Fruit fly (Drosophila melanogaster): ENCODE data around the gene inaF-C.

The inaF-C gene

dm6 chrX:11694959-11695882 is 36.3 kb downstream of the inaF-C start, which contains the start of gene PhKgamma:
TSS of gene PhKgamma (plus strand) at chrX:11695137.
- TF ChIP-seq Mes4 (GFP tag; optimal IDR thresholded peaks at IDR 0.05) (no peak), wor (GFP tag; IDR thresholded peaks at IDR 0.05) (no peak), inv (GFP tag; IDR thresholded peaks at IDR 0.05; ENCODE audit: partially characterized antibody) (peak; percentile 90), zfh2 (GFP tag; optimal IDR thresholded peaks at IDR 0.05) (no peak), CG34376 (GFP tag; optimal IDR thresholded peaks at IDR 0.05) (peak; percentile 60), nau (GFP tag; optimal IDR thresholded peaks at IDR 0.05) (no peak), Hr78 (GFP tag; optimal IDR thresholded peaks at IDR 0.05) (peak in 1 of 2 experiments; percentile 12), CG10565 (GFP tag; optimal IDR thresholded peaks at IDR 0.05) (no peak), Atf6 (GFP tag; IDR thresholded peaks at IDR 0.05) (no peak), ERR (GFP tag; optimal IDR thresholded peaks at IDR 0.05) (peak; percentile 99), Elba2 (GFP tag; optimal IDR thresholded peaks at IDR 0.05) (no peak), grn (GFP tag; optimal IDR thresholded peaks at IDR 0.05) (peak; percentile 3), oc (tag; optimal IDR thresholded peaks at IDR 0.05) (peak; percentile 40), CG10543 (GFP tag; optimal IDR thresholded peaks at IDR 0.05) (peak; percentile 36), CG7271 (tag; optimal IDR thresholded peaks at IDR 0.05) (no peak), abd-A (tag; optimal IDR thresholded peaks at IDR 0.05) (no peak), Side (GFP tag; optimal IDR thresholded peaks at IDR 0.05) (peak; percentile 2), Oaz (GFP tag; IDR thresholded peaks at IDR 0.05) (no peak), hbn (GFP tag; IDR thresholded peaks at IDR 0.05; ENCODE audit: partially characterized antibody) (peak; percentile 86), B-H2 (GFP tag; optimal IDR thresholded peaks at IDR 0.05) (peak; percentile 60), CG4360 (GFP tag; IDR thresholded peaks at IDR 0.05) (peak; percentile 61), sens (GFP tag) (peak; percentile 80), maf-S (GFP tag; optimal IDR thresholded peaks at IDR 0.05) (no peak), CG9876 (GFP tag; optimal IDR thresholded peaks at IDR 0.05) (no peak), CG12299 (tag; optimal IDR thresholded peaks at IDR 0.05) (peak; percentile 43), cg (GFP tag; optimal IDR thresholded peaks at IDR 0.05) (peak; percentile 97), her (GFP tag; optimal IDR thresholded peaks at IDR 0.05) (peak; percentile 19), Dip3 (GFP tag; optimal IDR thresholded peaks at IDR 0.05) (peak; percentile 8), bsh (GFP tag; optimal IDR thresholded peaks at IDR 0.05) (peak; percentile 15 to 56), grau (tag; optimal IDR thresholded peaks at IDR 0.05) (peak; percentile 41), YL-1 (GFP tag; optimal IDR thresholded peaks at IDR 0.05) (peak; percentile 62), CG11560 (tag; IDR thresholded peaks at IDR 0.05) (peak; percentile 74; the same call in 2 of the 3 replicates), mam (GFP tag; optimal IDR thresholded peaks at IDR 0.05) (peak; percentile 43), lbe (GFP tag; optimal IDR thresholded peaks at IDR 0.05) (no peak), NfI (GFP tag; optimal IDR thresholded peaks at IDR 0.05) (no peak), scrt (GFP tag; optimal IDR thresholded peaks at IDR 0.05) (no peak), croc (GFP tag; conservative IDR thresholded peaks at IDR 0.05) (no peak), HLH3B (GFP tag; IDR thresholded peaks at IDR 0.05) (no peak), PHDP (tag; optimal IDR thresholded peaks at IDR 0.05) (peak; percentile 11), crc (GFP tag; optimal IDR thresholded peaks at IDR 0.05) (no peak), tio (GFP tag; optimal IDR thresholded peaks at IDR 0.05) (no peak), CG18011 (GFP tag; optimal IDR thresholded peaks at IDR 0.05) (no peak), CG42726 (GFP tag; IDR thresholded peaks at IDR 0.05; ENCODE audit: partially characterized antibody) (peak; percentile 87), ftz-f1 (GFP tag; optimal IDR thresholded peaks at IDR 0.05) (peak; percentile 87), CG10147 (GFP tag; optimal IDR thresholded peaks at IDR 0.05) (peak; percentile 8), CG11085 (GFP tag; IDR thresholded peaks at IDR 0.05) (no peak), p53 (GFP tag; optimal IDR thresholded peaks at IDR 0.05) (peak; percentile 57), HmgD (GFP tag; optimal IDR thresholded peaks at IDR 0.05) (peak; percentile 80)
